Worm (Caenorhabditis elegans) whole organism, young adult: ENCODE data around the gene pef-1.
A peak's percentile ranks its signal among the peaks of the same experiment; 100 is the strongest.

Source experiments
- B0035.1 ChIP-seq: sonication (generic microtip); optimal IDR thresholded peaks from 2 replicates; lab custom pipeline; 2016; ENCODE audit warnings: missing genetic modification characterization, mild to moderate bottlenecking, missing compliant biosample characterization, missing genotype, missing genetic modification reagents
- F55B11.4 ChIP-seq: sonication (generic microtip); optimal IDR thresholded peaks from 2 replicates; lab custom pipeline; 2016; ENCODE audit warnings: missing compliant biosample characterization, missing genetic modification characterization, borderline replicate concordance; ENCODE audit not compliant: insufficient read depth
- F57A8.1 ChIP-seq: fragments of 200-800 bp; sonication (Bioruptor generic); optimal IDR thresholded peaks from 2 replicates; lab custom pipeline; 2018; ENCODE audit warnings: mild to moderate bottlenecking, missing genetic modification characterization, moderate library complexity, missing compliant biosample characterization
- Y53F4B.3 ChIP-seq: fragments of 200-800 bp; sonication (Bioruptor generic); IDR thresholded peaks from 2 replicates; pipeline ENCODE4 v1.3.6; 2022; ENCODE audit warnings: missing genetic modification reagents, missing genetic modification characterization, missing compliant biosample characterization
- attf-6 ChIP-seq: fragments of 200-800 bp; sonication (Bioruptor generic); IDR thresholded peaks from 2 replicates; pipeline ENCODE4 v1.3.6; 2022; ENCODE audit warnings: missing genetic modification reagents, missing genetic modification characterization, missing compliant biosample characterization
- bed-2 ChIP-seq: fragments of 200-800 bp; sonication (Bioruptor generic); IDR thresholded peaks from 2 replicates; pipeline ENCODE4 v1.3.6; 2022; ENCODE audit warnings: missing genetic modification reagents, missing genetic modification characterization, missing compliant biosample characterization
- egl-18 ChIP-seq: fragments of 200-800 bp; sonication (Bioruptor generic); IDR thresholded peaks from 2 replicates; pipeline ENCODE4 v1.3.6; 2022; ENCODE audit warnings: missing genetic modification reagents, missing genetic modification characterization, missing compliant biosample characterization
- madf-6 ChIP-seq: fragments of 200-800 bp; sonication (Bioruptor generic); IDR thresholded peaks from 2 replicates; pipeline ENCODE4 v1.3.6; 2022; ENCODE audit warnings: missing genetic modification reagents, missing genetic modification characterization, missing compliant biosample characterization
- repo-1 ChIP-seq: sonication (generic microtip); optimal IDR thresholded peaks from 2 replicates; lab custom pipeline; 2017; ENCODE audit warnings: mild to moderate bottlenecking, missing genetic modification characterization, missing compliant biosample characterization

ce11 chrIII:909540-909939 lies 16.6 kb downstream of the pef-1 start, which contains the start of gene crls-1:
- TF ChIP-seq F57A8.1 (GFP tag; lab: Kevin White, UChicago) = no peak
- no peak for TF ChIP-seq F55B11.4
- TF ChIP-seq egl-18 (GFP tag; lab: Robert Waterston, UW) = no peak
- no peak for TF ChIP-seq bed-2 (GFP tag; lab: Robert Waterston, UW)
- no peak for TF ChIP-seq B0035.1 (tag; lab: Kevin White, UChicago)
- no peak for TF ChIP-seq attf-6 (GFP tag; lab: Robert Waterston, UW)
- no peak for TF ChIP-seq Y53F4B.3
- TF ChIP-seq madf-6 = peak; percentile 14; the same call in 1 of the 2 replicates
- TF ChIP-seq repo-1 (tag; lab: Kevin White, UChicago) = peak; percentile 72
